Worm (Caenorhabditis elegans): ENCODE measurements around the gene F14H3.12.

- TF ChIP-seq flt-1 (GFP tag; IDR thresholded peaks at IDR 0.05) (no peak), ama-1 (optimal IDR thresholded peaks at IDR 0.05) (no peak), hmbx-1 (tag; optimal IDR thresholded peaks at IDR 0.05) (no peak), aly-1 (tag; optimal IDR thresholded peaks at IDR 0.05) (no peak), ets-7 (tag; optimal IDR thresholded peaks at IDR 0.05) (no peak), B0310.2 (tag; optimal IDR thresholded peaks at IDR 0.05) (no peak), F13C5.2 (tag; optimal IDR thresholded peaks at IDR 0.05) (no peak), sea-1 (GFP tag; conservative IDR thresholded peaks at IDR 0.05) (no peak), hmg-4 (GFP tag; optimal IDR thresholded peaks at IDR 0.05) (no peak), tbx-11 (GFP tag; IDR thresholded peaks at IDR 0.05) (no peak), hnd-1 (tag; optimal IDR thresholded peaks at IDR 0.05) (no peak), ceh-13 (GFP tag; optimal IDR thresholded peaks at IDR 0.05) (no peak), tbx-37 (GFP tag; conservative IDR thresholded peaks at IDR 0.05) (no peak)
These were observed 19.2 kb upstream of the F14H3.12 start, which contains the start of gene F22B8.7 for ce11 chrV:16094284-16094683.
